Fruit fly (Drosophila melanogaster) Kc167 (cell line): ENCODE data around the gene CG43175.

Source experiments
- Myc ChIP-seq: fragments of >200 bp; optimal IDR thresholded peaks from 2 replicates; lab custom pipeline; 2017; ENCODE audit warnings: missing external identifiers
- Sin3A ChIP-seq: fragments of >200 bp; optimal IDR thresholded peaks from 2 replicates; lab custom pipeline; 2018; ENCODE audit warnings: missing external identifiers
- h ChIP-seq: fragments of >200 bp; optimal IDR thresholded peaks from 3 replicates; lab custom pipeline; 2018; ENCODE audit warnings: missing external identifiers
- insv ChIP-seq: fragments of >200 bp; optimal IDR thresholded peaks from 3 replicates; lab custom pipeline; 2018; ENCODE audit warnings: missing external identifiers
- psq ChIP-seq: fragments of >200 bp; optimal IDR thresholded peaks from 2 replicates; lab custom pipeline; 2017; ENCODE audit warnings: missing external identifiers
- ttk ChIP-seq: sonication (Bioruptor generic); optimal IDR thresholded peaks from 2 replicates; lab custom pipeline; 2017; ENCODE audit warnings: missing external identifiers

Gene CG43175

DNA sequence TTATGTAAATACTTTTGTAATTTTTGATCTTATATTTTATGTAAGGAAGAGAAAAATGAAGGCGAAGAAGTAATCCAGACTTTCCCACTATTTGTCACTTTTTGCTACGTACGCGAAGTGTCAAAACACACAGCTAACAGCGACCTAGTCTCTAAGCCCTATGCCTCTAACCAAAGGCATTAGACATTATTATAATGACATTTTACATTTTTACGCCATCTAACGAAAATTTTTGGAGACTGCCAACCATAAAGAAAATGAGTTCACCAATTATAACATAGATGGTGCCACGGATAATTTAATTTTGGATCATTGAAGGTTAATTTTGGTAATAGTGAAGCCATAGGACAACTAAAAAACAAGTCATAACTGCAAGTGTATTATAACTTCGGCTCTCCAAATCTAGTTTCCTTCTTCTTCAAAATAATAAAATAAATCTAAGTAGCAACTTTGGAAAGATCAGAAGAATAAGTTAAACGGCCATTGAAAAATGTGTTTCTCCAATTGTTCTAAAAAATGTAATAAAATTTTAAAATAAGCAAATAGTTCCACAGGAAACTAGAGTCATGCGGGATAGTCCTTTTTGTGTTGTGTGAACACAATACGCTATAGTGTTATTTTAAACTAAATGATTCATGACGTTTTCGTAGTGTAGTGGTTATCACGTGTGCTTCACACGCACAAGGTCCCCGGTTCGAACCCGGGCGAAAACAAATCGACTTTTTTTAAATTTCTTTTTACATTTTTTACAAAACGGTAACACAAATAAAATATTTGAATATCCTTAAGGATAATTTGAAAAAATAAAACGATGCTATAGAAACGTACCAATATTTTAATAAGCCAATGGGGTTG lies 13.2 kb upstream of the CG43175 start:
- TF ChIP-seq ttk (lab: Kevin White, UChicago) = no peak
- TF ChIP-seq insv = no peak
- TF ChIP-seq h = no peak
- no peak for TF ChIP-seq Sin3A (lab: Kevin White, UChicago)
- TF ChIP-seq Myc (lab: Kevin White, UChicago) = no peak
- TF ChIP-seq psq = no peak

DNA sequence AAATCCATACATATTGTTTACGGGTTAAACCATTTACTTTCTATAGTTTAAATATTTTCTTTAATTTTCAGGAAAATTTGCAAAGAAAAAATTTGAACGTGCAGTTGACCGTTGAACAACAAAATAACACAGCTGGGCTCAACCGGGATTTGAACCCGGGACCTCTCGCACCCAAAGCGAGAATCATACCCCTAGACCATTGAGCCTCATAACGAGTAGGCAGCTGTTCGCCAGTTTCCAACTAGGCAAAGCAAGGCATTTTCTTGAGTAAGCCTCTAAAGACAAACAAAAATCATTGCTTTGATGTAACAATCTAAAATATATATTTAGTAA lies 12.6 kb upstream of the CG43175 start:
- TF ChIP-seq ttk (lab: Kevin White, UChicago) = no peak
- no peak for TF ChIP-seq Myc (lab: Kevin White, UChicago)
- no peak for TF ChIP-seq insv
- TF ChIP-seq h = no peak
- TF ChIP-seq Sin3A (lab: Kevin White, UChicago) = no peak
- TF ChIP-seq psq = no peak

DNA sequence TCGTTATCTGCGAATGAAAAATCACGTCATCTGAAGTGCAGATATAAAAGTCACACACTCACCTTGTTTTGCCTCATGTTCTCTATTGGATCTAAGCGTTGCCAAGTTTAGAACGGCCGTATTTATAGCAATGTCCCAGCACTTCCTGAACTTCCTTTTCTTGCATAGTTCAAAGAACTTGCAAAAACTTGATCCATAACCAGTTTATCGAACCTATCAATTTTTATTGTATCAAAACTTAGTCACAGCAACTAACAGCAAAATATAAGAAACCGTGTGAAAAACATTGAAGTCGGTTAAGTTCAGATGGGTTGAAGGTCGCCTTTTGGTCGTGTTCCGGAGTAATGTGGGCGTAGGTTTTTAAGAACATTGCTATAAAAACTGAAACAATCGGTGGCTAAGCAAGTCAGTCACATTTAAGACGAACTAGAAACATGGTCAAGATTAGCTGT lies 11.8 kb upstream of the CG43175 start, which contains the start of the genes CG14324 and CG14326:
CG14324 (minus strand) TSS at position 101 of the 452 bp plus-strand sequence.
CG14326 (plus strand) TSS at position 402 of the 452 bp plus-strand sequence.
- TF ChIP-seq h (no peak), Sin3A (lab: Kevin White, UChicago) (no peak), Myc (lab: Kevin White, UChicago) (no peak), insv (no peak), psq (no peak), ttk (lab: Kevin White, UChicago) (no peak)

DNA sequence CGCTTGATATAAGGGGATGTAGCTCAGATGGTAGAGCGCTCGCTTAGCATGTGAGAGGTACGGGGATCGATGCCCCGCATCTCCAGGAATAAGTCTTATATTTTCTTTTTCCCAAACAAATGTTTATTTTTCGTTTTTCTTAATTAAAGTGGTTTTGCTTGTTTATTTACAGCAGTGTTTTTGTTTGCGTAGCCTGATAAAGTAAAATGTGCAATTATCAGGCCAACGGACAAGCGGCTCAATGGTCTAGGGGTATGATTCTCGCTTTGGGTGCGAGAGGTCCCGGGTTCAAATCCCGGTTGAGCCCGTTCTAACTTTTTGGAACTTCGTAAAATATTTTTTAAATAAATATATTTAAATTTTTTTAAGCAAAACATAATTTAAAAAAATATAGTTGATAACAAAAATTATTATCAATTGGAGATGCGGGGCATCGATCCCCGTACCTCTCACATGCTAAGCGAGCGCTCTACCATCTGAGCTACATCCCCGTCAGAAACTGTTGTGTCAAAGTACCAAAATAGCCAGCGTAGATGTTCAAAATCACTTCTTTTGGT lies 10.7 kb upstream of the CG43175 start:
- TF ChIP-seq ttk (lab: Kevin White, UChicago) = no peak
- no peak for TF ChIP-seq Myc (lab: Kevin White, UChicago)
- TF ChIP-seq insv = no peak
- no peak for TF ChIP-seq psq
- no peak for TF ChIP-seq Sin3A (lab: Kevin White, UChicago)
- no peak for TF ChIP-seq h

DNA sequence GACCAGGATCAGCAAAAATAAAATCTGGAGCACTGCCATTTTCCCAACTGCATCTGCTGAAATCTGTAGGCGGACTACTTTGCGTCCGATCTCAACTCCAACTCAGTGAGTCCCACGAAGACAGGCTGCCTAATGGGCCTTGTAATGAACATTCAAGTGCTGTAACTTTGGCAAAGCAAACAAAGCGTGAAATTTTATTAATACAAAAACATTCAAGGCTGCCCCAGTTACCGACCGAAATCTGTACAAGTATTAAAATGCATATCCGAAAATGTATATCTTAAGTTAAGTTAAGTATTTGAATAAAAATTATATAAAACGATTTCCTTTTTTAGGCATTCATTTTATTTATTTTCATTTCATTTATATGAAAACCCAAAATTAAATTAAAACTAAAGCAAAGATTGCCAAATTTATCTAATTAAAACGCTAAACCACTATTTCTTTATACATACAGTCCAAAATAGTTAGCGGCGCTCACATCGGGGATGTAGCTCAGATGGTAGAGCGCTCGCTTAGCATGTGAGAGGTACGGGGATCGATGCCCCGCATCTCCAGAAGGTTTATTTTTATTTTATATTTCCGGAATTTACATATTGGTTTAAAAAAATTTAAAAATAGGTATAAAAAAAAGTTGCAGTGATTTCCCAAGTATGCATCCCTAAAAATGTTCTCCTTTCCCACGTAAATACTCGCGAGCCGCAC lies 8.3 kb upstream of the CG43175 start, which contains the start of gene CG14323:
CG14323 (minus strand) TSS at position 51 of the 705 bp plus-strand sequence.
- TF ChIP-seq h (no peak), Myc (lab: Kevin White, UChicago) (no peak), ttk (lab: Kevin White, UChicago) (no peak), Sin3A (lab: Kevin White, UChicago) (no peak), psq (no peak), insv (no peak)

DNA sequence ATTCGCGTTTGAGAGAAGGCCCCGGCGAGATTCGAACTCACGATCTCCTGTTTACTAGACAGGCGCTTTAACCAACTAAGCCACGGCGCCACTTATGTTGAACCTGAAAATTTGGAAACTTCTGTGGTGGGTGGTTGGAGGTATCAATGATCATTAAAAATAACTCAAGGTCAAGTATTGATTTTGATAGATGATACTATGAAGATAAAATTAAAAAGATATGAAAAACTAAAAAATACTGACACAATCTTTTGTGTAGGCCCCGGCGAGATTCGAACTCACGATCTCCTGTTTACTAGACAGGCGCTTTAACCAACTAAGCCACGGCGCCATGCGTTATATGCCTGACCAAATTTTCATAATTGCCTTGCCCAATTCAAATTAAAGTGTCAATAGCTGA lies 6.0 kb upstream of the CG43175 start:
- TF ChIP-seq psq = no peak

DNA sequence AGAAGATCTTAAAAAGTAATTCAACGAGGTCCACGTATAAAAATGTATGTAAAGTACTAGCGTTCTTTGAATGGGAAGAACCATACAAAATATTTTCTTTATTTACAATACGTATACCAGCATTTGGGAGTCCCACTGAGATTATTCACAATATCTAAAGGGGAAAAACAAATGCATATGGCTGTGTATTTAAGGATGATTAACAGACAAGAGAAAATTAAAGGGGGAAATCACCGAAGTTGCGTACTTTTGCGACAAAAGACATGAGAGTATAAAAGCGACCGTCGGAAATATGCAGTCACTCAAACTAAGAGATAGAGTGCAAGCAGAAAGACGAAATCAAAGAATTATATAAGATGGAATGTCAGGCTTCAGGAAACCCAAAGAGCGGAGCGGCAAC lies 5.5 kb upstream of the CG43175 start, which contains the start of gene AttD:
AttD (plus strand) TSS at position 301 of the 400 bp plus-strand sequence.
- no peak for TF ChIP-seq psq
- TF ChIP-seq Myc (lab: Kevin White, UChicago) = no peak
- no peak for TF ChIP-seq h
- TF ChIP-seq ttk (lab: Kevin White, UChicago) = no peak
- TF ChIP-seq Sin3A (lab: Kevin White, UChicago) = no peak
- TF ChIP-seq insv = no peak

DNA sequence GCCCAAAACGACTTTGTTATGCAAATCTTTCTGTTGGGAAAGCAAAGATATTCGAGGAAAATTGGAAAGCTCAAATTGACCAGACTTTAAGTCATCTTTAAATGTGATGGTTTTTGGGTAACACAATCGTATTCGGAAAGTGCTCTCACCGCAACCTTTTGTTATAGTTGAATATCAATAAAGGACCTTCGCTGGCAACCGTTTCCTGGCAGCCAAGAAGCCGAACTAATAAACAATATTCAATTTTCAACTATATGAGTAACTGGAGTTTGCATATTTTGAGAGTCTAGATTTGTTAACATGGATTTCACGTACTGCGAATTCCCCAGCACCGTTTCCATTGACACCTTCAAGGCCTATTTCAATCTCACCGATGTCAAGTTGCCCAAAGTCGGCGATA lies 3.7 kb upstream of the CG43175 start, which contains the start of gene CG14325:
CG14325 (plus strand) TSS at position 301 of the 400 bp plus-strand sequence.
- TF ChIP-seq h (no peak), psq (no peak), Sin3A (lab: Kevin White, UChicago) (no peak), ttk (lab: Kevin White, UChicago) (no peak), Myc (lab: Kevin White, UChicago) (no peak), insv (no peak)

DNA sequence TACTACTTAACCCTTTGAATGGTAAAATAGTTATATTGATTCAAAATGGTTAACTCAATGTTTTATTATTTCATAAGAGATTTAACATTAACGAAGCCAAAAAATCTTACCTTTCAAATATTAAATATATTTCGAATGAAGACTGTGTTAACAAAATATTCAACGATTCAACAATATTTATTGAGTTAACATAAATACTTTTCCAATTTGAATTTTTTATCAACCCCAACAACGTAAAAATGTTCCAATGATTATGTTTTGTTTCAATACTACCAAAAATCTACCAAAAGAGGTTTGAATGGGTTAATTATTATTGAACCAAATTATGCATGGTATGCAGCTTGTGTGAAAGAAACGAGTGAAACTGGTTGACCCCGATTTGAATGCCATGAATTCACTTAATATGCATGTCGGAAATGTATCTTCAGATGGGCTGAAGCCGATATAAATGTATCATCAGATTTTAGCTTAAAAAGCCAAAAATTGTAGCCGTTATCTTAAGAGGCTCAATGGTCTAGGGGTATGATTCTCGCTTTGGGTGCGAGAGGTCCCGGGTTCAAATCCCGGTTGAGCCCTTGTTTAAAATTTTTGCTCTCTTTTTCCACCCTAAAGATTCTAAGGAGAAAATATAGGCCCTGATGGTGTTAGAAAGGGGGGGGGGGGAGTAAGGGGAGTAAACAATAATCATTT lies 804 bp downstream of the CG43175 start:
- no peak for TF ChIP-seq Myc (lab: Kevin White, UChicago)
- no peak for TF ChIP-seq insv
- no peak for TF ChIP-seq h
- TF ChIP-seq ttk (lab: Kevin White, UChicago) = no peak
- TF ChIP-seq Sin3A (lab: Kevin White, UChicago) = no peak
- TF ChIP-seq psq = no peak

DNA sequence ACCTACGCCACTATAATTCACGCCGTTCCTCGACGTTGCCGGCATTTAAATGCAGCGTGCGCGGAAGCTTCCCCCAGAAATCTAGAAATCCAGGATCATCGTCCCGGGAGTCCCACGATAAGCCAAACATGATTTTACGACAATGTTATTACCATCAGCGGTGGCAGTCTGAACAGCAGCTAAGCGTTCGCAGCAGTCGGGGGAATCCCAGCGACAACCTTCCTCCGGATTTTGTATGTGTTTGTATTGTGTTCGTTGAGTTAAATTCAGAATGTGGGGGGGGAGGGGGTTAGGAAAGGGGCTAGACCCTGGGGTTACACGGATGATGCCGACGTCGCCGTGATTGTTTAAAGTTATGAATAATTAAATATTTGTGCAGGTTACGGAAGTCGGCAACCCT lies 13.5 kb downstream of the CG43175 start:
- TF ChIP-seq Myc (lab: Kevin White, UChicago) (no peak), insv (no peak), psq (no peak)

DNA sequence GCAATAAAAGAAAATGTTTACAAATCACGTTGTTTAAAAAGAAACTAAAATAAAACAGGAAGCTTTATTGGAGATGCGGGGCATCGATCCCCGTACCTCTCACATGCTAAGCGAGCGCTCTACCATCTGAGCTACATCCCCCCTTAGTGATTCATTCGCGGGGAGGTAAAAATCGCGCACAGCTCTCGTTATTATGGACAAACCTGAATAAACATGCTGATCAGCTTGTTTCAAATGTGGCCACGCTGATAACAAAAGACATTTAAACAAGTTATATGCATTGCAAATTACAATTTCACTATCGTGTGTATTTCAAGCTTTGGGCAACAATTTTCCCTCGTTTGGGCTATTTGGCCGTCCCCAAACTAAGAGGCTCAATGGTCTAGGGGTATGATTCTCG lies 14.7 kb downstream of the CG43175 start:
- TF ChIP-seq ttk (lab: Kevin White, UChicago) = no peak
